Fruit fly (Drosophila melanogaster): Measurements from ENCODE around the gene Cpr65Ax2.
"Not testable (repeated sequence)": the region's sequence is repeated elsewhere in the genome, so short reads cannot be mapped to it uniquely, and the experiment has no call there.

dm6 chr3L:6147887-6148286, 2.8 kb downstream of the Cpr65Ax2 start, which contains the start of gene Cpr65Ax1:
- not testable (repeated sequence) for TF ChIP-seq Nf-YA (GFP tag; IDR thresholded peaks at IDR 0.05); bcd (GFP tag; optimal IDR thresholded peaks at IDR 0.05); CG2129 (GFP tag; IDR thresholded peaks at IDR 0.05; ENCODE audit: partially characterized antibody); Kr (GFP tag; optimal IDR thresholded peaks at IDR 0.05); CrebB (tag; optimal IDR thresholded peaks at IDR 0.05); ems (GFP tag; optimal IDR thresholded peaks at IDR 0.05); GATAe (GFP tag; conservative IDR thresholded peaks at IDR 0.05); CG1529 (GFP tag; optimal IDR thresholded peaks at IDR 0.05); pnt (GFP tag; optimal IDR thresholded peaks at IDR 0.05); CG1647 (GFP tag; optimal IDR thresholded peaks at IDR 0.05); CG34422 (GFP tag; IDR thresholded peaks at IDR 0.05); CG2199 (GFP tag; IDR thresholded peaks at IDR 0.05); phol (tag; optimal IDR thresholded peaks at IDR 0.05); Nf-YC (tag; optimal IDR thresholded peaks at IDR 0.05)
